Fruit fly (Drosophila melanogaster) whole organism, prepupa: ENCODE measurements around the gene Rh5.

Experiments used
- CG3032 ChIP-seq: fragments of 200-800 bp; optimal IDR thresholded peaks from 2 replicates; lab custom pipeline; 2019; ENCODE audit warnings: missing biosample characterization, mild to moderate bottlenecking, missing genetic modification characterization, moderate library complexity
- CG6808 ChIP-seq: fragments of 200-800 bp; sonication (Bioruptor generic); optimal IDR thresholded peaks from 3 replicates; lab custom pipeline; 2017; ENCODE audit warnings: missing biosample characterization, missing genetic modification characterization, mild to moderate bottlenecking, moderate library complexity, missing genetic modification reagents
- Eip93F ChIP-seq: fragments of 200-800 bp; sonication (Bioruptor generic); optimal IDR thresholded peaks from 2 replicates; lab custom pipeline; 2016; ENCODE audit warnings: missing biosample characterization, mild to moderate bottlenecking, missing genetic modification characterization
- Sox14 ChIP-seq: fragments of 200-800 bp; sonication (Bioruptor generic); optimal IDR thresholded peaks from 3 replicates; lab custom pipeline; 2016; ENCODE audit warnings: missing biosample characterization, missing genetic modification characterization
- Sox15 ChIP-seq: fragments of 200-800 bp; sonication (Bioruptor generic); optimal IDR thresholded peaks from 3 replicates; lab custom pipeline; 2016; ENCODE audit warnings: missing biosample characterization, missing genetic modification characterization
- dsx ChIP-seq: fragments of 200-800 bp; optimal IDR thresholded peaks from 3 replicates; lab custom pipeline; 2019; ENCODE audit warnings: missing biosample characterization, mild to moderate bottlenecking, missing genetic modification characterization, moderate library complexity; ENCODE audit not compliant: poor library complexity, severe bottlenecking

dm6 chr2L:12049133-12049532, 41.2 kb downstream of the Rh5 start, which contains the start of gene PLCXD:
- no peak for TF ChIP-seq CG3032 (tag; lab: Kevin White, UChicago)
- no peak for TF ChIP-seq Sox14 (GFP tag; lab: Kevin White, UChicago)
- no peak for TF ChIP-seq CG6808 (GFP tag; lab: Kevin White, UChicago)
- no peak for TF ChIP-seq dsx (GFP tag; lab: Kevin White, UChicago)
- no peak for TF ChIP-seq Eip93F (GFP tag; lab: Kevin White, UChicago)
- no peak for TF ChIP-seq Sox15 (GFP tag; lab: Kevin White, UChicago)
